Worm (Caenorhabditis elegans): ENCODE measurements around the gene prx-3.

The prx-3 gene

ce11 chrX:6092533-6092932 lies 20.2 kb downstream of the prx-3 start:
- TF ChIP-seq nhr-77 (tag; optimal IDR thresholded peaks at IDR 0.05), result no peak
- TF ChIP-seq nhr-25 (tag; optimal IDR thresholded peaks at IDR 0.05), result peak; percentile 51
- TF ChIP-seq nhr-23 (tag; optimal IDR thresholded peaks at IDR 0.05), result peak; percentile 88
- TF ChIP-seq ceh-82 (tag; optimal IDR thresholded peaks at IDR 0.05), result no peak
- no peak for TF ChIP-seq ztf-11 (tag; optimal IDR thresholded peaks at IDR 0.05)
- TF ChIP-seq elt-1 (tag; optimal IDR thresholded peaks at IDR 0.05), result peak; percentile 95
- TF ChIP-seq sea-2 (GFP tag; optimal IDR thresholded peaks at IDR 0.05), result no peak
- no peak for TF ChIP-seq egl-27 (tag; optimal IDR thresholded peaks at IDR 0.05)
- TF ChIP-seq nhr-43 (tag; optimal IDR thresholded peaks at IDR 0.05; ENCODE audit: poor library complexity, severe bottlenecking), result peak; percentile 27

- peak; percentile 89 for TF ChIP-seq pqm-1 (tag; optimal IDR thresholded peaks at IDR 0.05)
- TF ChIP-seq ceh-82 (tag; optimal IDR thresholded peaks at IDR 0.05), result peak; percentile 81
- TF ChIP-seq unc-39 (tag; optimal IDR thresholded peaks at IDR 0.05), result no peak
- TF ChIP-seq R02D3.7 (tag; optimal IDR thresholded peaks at IDR 0.05), result peak; percentile 80
- TF ChIP-seq tbx-2 (tag; optimal IDR thresholded peaks at IDR 0.05), result peak; percentile 86
- peak; percentile 34 for TF ChIP-seq nhr-76 (tag; optimal IDR thresholded peaks at IDR 0.05)
- peak; percentile 95 for TF ChIP-seq lin-15B (tag; optimal IDR thresholded peaks at IDR 0.05)
- TF ChIP-seq egl-5 (tag; optimal IDR thresholded peaks at IDR 0.05), result peak; percentile 77
- TF ChIP-seq nhr-237 (tag; optimal IDR thresholded peaks at IDR 0.05), result no peak
- peak; percentile 47 for TF ChIP-seq ztf-11 (tag; optimal IDR thresholded peaks at IDR 0.05)
- TF ChIP-seq sea-2 (GFP tag; optimal IDR thresholded peaks at IDR 0.05), result peak; percentile 37
- peak; percentile 89 for TF ChIP-seq ceh-28 (tag; optimal IDR thresholded peaks at IDR 0.05)
- peak; percentile 95 for TF ChIP-seq pha-4 (tag; optimal IDR thresholded peaks at IDR 0.05)
- TF ChIP-seq ama-1 (optimal IDR thresholded peaks at IDR 0.05), result peak; percentile 78
- no peak for TF ChIP-seq nhr-12 (tag; optimal IDR thresholded peaks at IDR 0.05)
- TF ChIP-seq ZK546.5 (tag; optimal IDR thresholded peaks at IDR 0.05), result no peak
- TF ChIP-seq nhr-43 (tag; optimal IDR thresholded peaks at IDR 0.05; ENCODE audit: poor library complexity, severe bottlenecking), result peak; percentile 88
- TF ChIP-seq mml-1 (tag; optimal IDR thresholded peaks at IDR 0.05), result peak; percentile 18
- TF ChIP-seq mdl-1 (tag; optimal IDR thresholded peaks at IDR 0.05), result peak; percentile 66
- TF ChIP-seq hmg-11 (tag; optimal IDR thresholded peaks at IDR 0.05), result peak; percentile 94
- peak; percentile 99 for TF ChIP-seq lsy-12 (tag; optimal IDR thresholded peaks at IDR 0.05)
- peak; percentile 57 for TF ChIP-seq elt-1 (tag; optimal IDR thresholded peaks at IDR 0.05)
- TF ChIP-seq nhr-67 (tag; optimal IDR thresholded peaks at IDR 0.05), result no peak
- peak; percentile 97 for TF ChIP-seq elt-2 (tag; optimal IDR thresholded peaks at IDR 0.05)
- TF ChIP-seq nhr-25 (tag; optimal IDR thresholded peaks at IDR 0.05), result peak; percentile 99
- TF ChIP-seq elt-3 (tag; optimal IDR thresholded peaks at IDR 0.05), result peak in 2 of 3 experiments; percentile 30 to 87
- peak; percentile 100 for TF ChIP-seq nfya-1 (tag; optimal IDR thresholded peaks at IDR 0.05; ENCODE audit: insufficient read depth)
- no peak for TF ChIP-seq aly-2 (tag; optimal IDR thresholded peaks at IDR 0.05)
- peak; percentile 75 for TF ChIP-seq ztf-4 (tag; optimal IDR thresholded peaks at IDR 0.05)
- TF ChIP-seq skn-1 (tag; optimal IDR thresholded peaks at IDR 0.05), result peak; percentile 95
- TF ChIP-seq egl-27 (tag; optimal IDR thresholded peaks at IDR 0.05), result peak; percentile 52
- peak; percentile 97 for TF ChIP-seq jun-1 (tag; optimal IDR thresholded peaks at IDR 0.05)
- no peak for TF ChIP-seq daf-12 (tag; optimal IDR thresholded peaks at IDR 0.05)
- peak; percentile 88 for TF ChIP-seq nhr-11 (tag; optimal IDR thresholded peaks at IDR 0.05)
- no peak for TF ChIP-seq zag-1 (tag; optimal IDR thresholded peaks at IDR 0.05)
- TF ChIP-seq fos-1 (tag; optimal IDR thresholded peaks at IDR 0.05), result peak; percentile 40
- TF ChIP-seq fkh-2 (tag; optimal IDR thresholded peaks at IDR 0.05), result no peak
- no peak for TF ChIP-seq eor-1 (tag; optimal IDR thresholded peaks at IDR 0.05)
- TF ChIP-seq lin-39 (tag; optimal IDR thresholded peaks at IDR 0.05), result peak; percentile 98
- TF ChIP-seq nhr-23 (tag; optimal IDR thresholded peaks at IDR 0.05), result peak; percentile 96
- TF ChIP-seq fkh-10 (GFP tag; optimal IDR thresholded peaks at IDR 0.05), result peak; percentile 28
- TF ChIP-seq unc-62 (GFP tag; optimal IDR thresholded peaks at IDR 0.05), result peak; percentile 84
- TF ChIP-seq snpc-4 (tag; optimal IDR thresholded peaks at IDR 0.05), result peak; percentile 59
- peak; percentile 59 for TF ChIP-seq nhr-77 (tag; optimal IDR thresholded peaks at IDR 0.05)
- TF ChIP-seq ceh-9 (tag; optimal IDR thresholded peaks at IDR 0.05), result no peak
- no peak for TF ChIP-seq ceh-16 (tag; optimal IDR thresholded peaks at IDR 0.05)
- no peak for TF ChIP-seq nhr-28 (tag; optimal IDR thresholded peaks at IDR 0.05)
These were observed 20.8 kb downstream of the prx-3 start, which contains the start of gene hsp-3 for ce11 chrX:6091967-6092366. Gene hsp-3 (minus strand): TSS chrX:6092124.
